Fruit fly (Drosophila melanogaster): ENCODE measurements around the gene CG34106.

The CG34106 gene

dm6 chr2L:17176318-17176717, 45.5 kb downstream of the CG34106 start, which contains the start of gene Gr36a:
Gene Gr36a, plus strand, starts transcription at chr2L:17176618.
- TF ChIP-seq CG8301 (tag; optimal IDR thresholded peaks at IDR 0.05) (no peak), CG13204 (GFP tag; optimal IDR thresholded peaks at IDR 0.05) (no peak), CG4496 (GFP tag; IDR thresholded peaks at IDR 0.05) (no peak), Pif1B (GFP tag; optimal IDR thresholded peaks at IDR 0.05) (no peak), CG14655 (GFP tag; optimal IDR thresholded peaks at IDR 0.05) (no peak)

dm6 chr2L:17178472-17178871, 47.6 kb downstream of the CG34106 start, which contains the start of gene Gr36b:
Gene Gr36b, plus strand, starts transcription at chr2L:17178772.
- no peak for TF ChIP-seq CG14655 (GFP tag; optimal IDR thresholded peaks at IDR 0.05)

- TF ChIP-seq Ets98B (GFP tag; IDR thresholded peaks at IDR 0.05): no peak
- no peak for TF ChIP-seq CG13204 (GFP tag; optimal IDR thresholded peaks at IDR 0.05)
- TF ChIP-seq CG4496 (GFP tag; IDR thresholded peaks at IDR 0.05): no peak
- no peak for TF ChIP-seq fd96Ca (GFP tag; IDR thresholded peaks at IDR 0.05)
- TF ChIP-seq CG8159 (tag; optimal IDR thresholded peaks at IDR 0.05): no peak
- TF ChIP-seq CG12605 (GFP tag; IDR thresholded peaks at IDR 0.05): no peak
- no peak for TF ChIP-seq EcR (GFP tag; optimal IDR thresholded peaks at IDR 0.05)
- TF ChIP-seq CG10348 (GFP tag; IDR thresholded peaks at IDR 0.05): no peak
Observed at dm6 chr2L:17180038-17180437, 49.2 kb downstream of the CG34106 start, which contains the start of gene Gr36c. Gene Gr36c, plus strand, starts transcription at chr2L:17180338.

dm6 chr2L:17181638-17182037, 50.8 kb downstream of the CG34106 start, which contains the start of gene Grl36a:
Gene Grl36a, plus strand, starts transcription at chr2L:17181938.
- no peak for TF ChIP-seq CG12605 (GFP tag; IDR thresholded peaks at IDR 0.05)
- no peak for TF ChIP-seq D1 (tag; optimal IDR thresholded peaks at IDR 0.05)
- no peak for TF ChIP-seq Ets98B (GFP tag; IDR thresholded peaks at IDR 0.05)
- TF ChIP-seq Pif1B (GFP tag; optimal IDR thresholded peaks at IDR 0.05): no peak
- TF ChIP-seq gl (tag; optimal IDR thresholded peaks at IDR 0.05): no peak
- TF ChIP-seq CG9948 (tag; optimal IDR thresholded peaks at IDR 0.05): no peak
- TF ChIP-seq CG34367 (tag; optimal IDR thresholded peaks at IDR 0.05): no peak
- no peak for TF ChIP-seq CG10348 (GFP tag; IDR thresholded peaks at IDR 0.05)

- no peak for TF ChIP-seq EcR (GFP tag; optimal IDR thresholded peaks at IDR 0.05)
- TF ChIP-seq CG12605 (GFP tag; IDR thresholded peaks at IDR 0.05): no peak
- no peak for TF ChIP-seq CG13204 (GFP tag; optimal IDR thresholded peaks at IDR 0.05)
- TF ChIP-seq CG4496 (GFP tag; IDR thresholded peaks at IDR 0.05): no peak
- TF ChIP-seq Pif1B (GFP tag; optimal IDR thresholded peaks at IDR 0.05): no peak
- TF ChIP-seq CG9948 (tag; optimal IDR thresholded peaks at IDR 0.05): no peak
- no peak for TF ChIP-seq Ets98B (GFP tag; IDR thresholded peaks at IDR 0.05)
- no peak for TF ChIP-seq Snoo (tag; optimal IDR thresholded peaks at IDR 0.05)
- TF ChIP-seq CG17806 (tag; optimal IDR thresholded peaks at IDR 0.05): no peak
- TF ChIP-seq rn (GFP tag; IDR thresholded peaks at IDR 0.05): no peak
- TF ChIP-seq CG8159 (tag; optimal IDR thresholded peaks at IDR 0.05): no peak
- TF ChIP-seq CG10348 (GFP tag; IDR thresholded peaks at IDR 0.05): no peak
Observed at dm6 chr2L:17195197-17195596, 64.4 kb downstream of the CG34106 start.

dm6 chr2L:17201777-17202176, 71.0 kb downstream of the CG34106 start:
- TF ChIP-seq CG34367 (tag; optimal IDR thresholded peaks at IDR 0.05) (no peak), CG10348 (GFP tag; IDR thresholded peaks at IDR 0.05) (no peak), CG14655 (GFP tag; optimal IDR thresholded peaks at IDR 0.05) (no peak), Ets98B (GFP tag; IDR thresholded peaks at IDR 0.05) (no peak), CG17806 (tag; optimal IDR thresholded peaks at IDR 0.05) (no peak), CG8159 (tag; optimal IDR thresholded peaks at IDR 0.05) (no peak), CG9948 (tag; optimal IDR thresholded peaks at IDR 0.05) (no peak), Pif1B (GFP tag; optimal IDR thresholded peaks at IDR 0.05) (no peak), CG12605 (GFP tag; IDR thresholded peaks at IDR 0.05) (no peak), EcR (GFP tag; optimal IDR thresholded peaks at IDR 0.05) (no peak), D1 (tag; optimal IDR thresholded peaks at IDR 0.05) (no peak), gl (tag; optimal IDR thresholded peaks at IDR 0.05) (no peak), CG13204 (GFP tag; optimal IDR thresholded peaks at IDR 0.05) (no peak), Snoo (tag; optimal IDR thresholded peaks at IDR 0.05) (no peak), CG4496 (GFP tag; IDR thresholded peaks at IDR 0.05) (no peak), rn (GFP tag; IDR thresholded peaks at IDR 0.05) (no peak), fd96Ca (GFP tag; IDR thresholded peaks at IDR 0.05) (no peak), CG8301 (tag; optimal IDR thresholded peaks at IDR 0.05) (no peak)

dm6 chr2L:17203833-17204232, 73.0 kb downstream of the CG34106 start:
- TF ChIP-seq CG13204 (GFP tag; optimal IDR thresholded peaks at IDR 0.05): no peak
- TF ChIP-seq fd96Ca (GFP tag; IDR thresholded peaks at IDR 0.05): no peak
- no peak for TF ChIP-seq CG8301 (tag; optimal IDR thresholded peaks at IDR 0.05)

- TF ChIP-seq Pif1B (GFP tag; optimal IDR thresholded peaks at IDR 0.05): no peak
- TF ChIP-seq Pif1A (GFP tag; optimal IDR thresholded peaks at IDR 0.05): no peak
- no peak for TF ChIP-seq CG12605 (GFP tag; IDR thresholded peaks at IDR 0.05)
- peak; percentile 14 for TF ChIP-seq CG9948 (tag; optimal IDR thresholded peaks at IDR 0.05)
- TF ChIP-seq CG14655 (GFP tag; optimal IDR thresholded peaks at IDR 0.05): no peak
- no peak for TF ChIP-seq CG4496 (GFP tag; IDR thresholded peaks at IDR 0.05)
- no peak for TF ChIP-seq rn (GFP tag; IDR thresholded peaks at IDR 0.05)
- no peak for TF ChIP-seq CG10348 (GFP tag; IDR thresholded peaks at IDR 0.05)
- no peak for TF ChIP-seq CG8301 (tag; optimal IDR thresholded peaks at IDR 0.05)
- TF ChIP-seq CG13204 (GFP tag; optimal IDR thresholded peaks at IDR 0.05): no peak
- TF ChIP-seq Ets98B (GFP tag; IDR thresholded peaks at IDR 0.05): no peak
- no peak for TF ChIP-seq Snoo (tag; optimal IDR thresholded peaks at IDR 0.05)
- TF ChIP-seq CG32121 (GFP tag; IDR thresholded peaks at IDR 0.05): no peak
- no peak for TF ChIP-seq fd96Ca (GFP tag; IDR thresholded peaks at IDR 0.05)
- TF ChIP-seq CG34367 (tag; optimal IDR thresholded peaks at IDR 0.05): peak; percentile 2
- TF ChIP-seq CG17806 (tag; optimal IDR thresholded peaks at IDR 0.05): no peak
- TF ChIP-seq CG8159 (tag; optimal IDR thresholded peaks at IDR 0.05): peak; percentile 45
- TF ChIP-seq CG15710 (tag; optimal IDR thresholded peaks at IDR 0.05): peak; percentile 16
- TF ChIP-seq EcR (GFP tag; optimal IDR thresholded peaks at IDR 0.05): no peak
- TF ChIP-seq D1 (tag; optimal IDR thresholded peaks at IDR 0.05): no peak
- no peak for TF ChIP-seq gl (tag; optimal IDR thresholded peaks at IDR 0.05)
Observed at dm6 chr2L:17207072-17207471, 76.2 kb downstream of the CG34106 start.
